Fruit fly (Drosophila melanogaster): ENCODE measurements around the gene CG18764.

The CG18764 gene

dm6 chr3R:11619709-11620409 lies 6.8 kb upstream of the CG18764 start, which contains the start of the genes Jupiter and CG14710 (continued):
- TF ChIP-seq CG12744 (GFP tag; optimal IDR thresholded peaks at IDR 0.05) (peak; percentile 58), fd3F (GFP tag; optimal IDR thresholded peaks at IDR 0.05) (peak; percentile 13), schlank (tag; optimal IDR thresholded peaks at IDR 0.05) (peak; percentile 28), sens-2 (GFP tag; IDR thresholded peaks at IDR 0.05) (0 out of 2 replicates have a peak, but pooled peaks have one; percentile 36), ranshi (GFP tag; IDR thresholded peaks at IDR 0.05) (peak; percentile 69; the same call in 1 of the 2 replicates), CG8359 (GFP tag; optimal IDR thresholded peaks at IDR 0.05; ENCODE audit: borderline replicate concordance) (no peak), danr (GFP tag; IDR thresholded peaks at IDR 0.05) (0 out of 2 replicates have a peak, but pooled peaks have one; percentile 6), CG5180 (GFP tag; optimal IDR thresholded peaks at IDR 0.05) (no peak), aop (GFP tag; IDR thresholded peaks at IDR 0.05) (0 out of 2 replicates have a peak, but pooled peaks have one; percentile 27), CG16813 (GFP tag; IDR thresholded peaks at IDR 0.05; ENCODE audit: partially characterized antibody) (peak; percentile 33; the same call in 1 of the 3 replicates), sna (GFP tag; IDR thresholded peaks at IDR 0.05; ENCODE audit: partially characterized antibody) (no peak), CG14860 (GFP tag; IDR thresholded peaks at IDR 0.05; ENCODE audit: partially characterized antibody) (no peak), odd (GFP tag; optimal IDR thresholded peaks at IDR 0.05) (no peak), lmd (GFP tag; IDR thresholded peaks at IDR 0.05) (peak; percentile 63; the same call in 1 of the 2 replicates), cwo (GFP tag; optimal IDR thresholded peaks at IDR 0.05) (no peak), HLH4C (GFP tag; IDR thresholded peaks at IDR 0.05; ENCODE audit: partially characterized antibody) (no peak), CG5953 (GFP tag; IDR thresholded peaks at IDR 0.05) (no peak), unpg (GFP tag; optimal IDR thresholded peaks at IDR 0.05) (peak; percentile 53), jing (GFP tag; optimal IDR thresholded peaks at IDR 0.05) (peak; percentile 13), D19B (GFP tag; optimal IDR thresholded peaks at IDR 0.05) (no peak), CG14050 (GFP tag; IDR thresholded peaks at IDR 0.05) (no peak; the same call in 2 of the 3 replicates), crol (GFP tag; IDR thresholded peaks at IDR 0.05) (no peak), Atf-2 (GFP tag; optimal IDR thresholded peaks at IDR 0.05) (peak; percentile 42), CG2129 (GFP tag; IDR thresholded peaks at IDR 0.05; ENCODE audit: partially characterized antibody) (no peak), Poxn (GFP tag; IDR thresholded peaks at IDR 0.05) (no peak), Ada2b (GFP tag; IDR thresholded peaks at IDR 0.05) (0 out of 2 replicates have a peak, but pooled peaks have one; percentile 14), Nf-YA (GFP tag; IDR thresholded peaks at IDR 0.05) (no peak), Tbp (GFP tag; optimal IDR thresholded peaks at IDR 0.05) (peak; percentile 53), eyg (GFP tag; optimal IDR thresholded peaks at IDR 0.05) (no peak), Scr (GFP tag; IDR thresholded peaks at IDR 0.05; ENCODE audit: partially characterized antibody) (no peak; the same call in 1 of the 2 replicates), Hr78 (GFP tag; optimal IDR thresholded peaks at IDR 0.05) (no peak), CG9797 (GFP tag; optimal IDR thresholded peaks at IDR 0.05) (peak; percentile 100), otp (GFP tag; IDR thresholded peaks at IDR 0.05) (peak; percentile 60; the same call in 2 of the 3 replicates), NC2β (GFP tag; optimal IDR thresholded peaks at IDR 0.05) (peak; percentile 87), CG13775 (GFP tag; optimal IDR thresholded peaks at IDR 0.05) (peak; percentile 55), zfh2 (GFP tag; optimal IDR thresholded peaks at IDR 0.05) (peak; percentile 85), PHDP (tag; optimal IDR thresholded peaks at IDR 0.05) (peak; percentile 49), Sox100B (GFP tag; optimal IDR thresholded peaks at IDR 0.05) (no peak), sqz (GFP tag; optimal IDR thresholded peaks at IDR 0.05) (no peak), CG11696 (GFP tag; IDR thresholded peaks at IDR 0.05) (no peak)
